Fruit fly (Drosophila melanogaster): ENCODE data around the gene Cyp4d2.

The Cyp4d2 gene

dm6 chrX:2134226-2134880 is 41.5 kb upstream of the Cyp4d2 start (continued):
- no peak for TF ChIP-seq HLH4C (GFP tag; IDR thresholded peaks at IDR 0.05; ENCODE audit: partially characterized antibody)
- TF ChIP-seq tin (GFP tag; optimal IDR thresholded peaks at IDR 0.05), result peak; percentile 75
- TF ChIP-seq Hand (GFP tag; optimal IDR thresholded peaks at IDR 0.05), result peak; percentile 38
- no peak for TF ChIP-seq CG17612 (GFP tag; IDR thresholded peaks at IDR 0.05)
- TF ChIP-seq Sin3A (optimal IDR thresholded peaks at IDR 0.05), result no peak
- peak; percentile 25 for TF ChIP-seq fd3F (GFP tag; optimal IDR thresholded peaks at IDR 0.05)
- no peak for TF ChIP-seq ro (GFP tag; IDR thresholded peaks at IDR 0.05)
- no peak for TF ChIP-seq sqz (GFP tag; optimal IDR thresholded peaks at IDR 0.05)
- peak; percentile 74 for TF ChIP-seq Xrp1 (GFP tag; IDR thresholded peaks at IDR 0.05)
- TF ChIP-seq Rx (GFP tag; IDR thresholded peaks at IDR 0.05), result peak; percentile 53; the same call in 1 of the 2 replicates
- TF ChIP-seq Nf-YB (GFP tag; optimal IDR thresholded peaks at IDR 0.05), result peak; percentile 45
- 0 out of 2 replicates have a peak, but pooled peaks have one; percentile 6 for TF ChIP-seq dimm (GFP tag; IDR thresholded peaks at IDR 0.05)
- TF ChIP-seq nmo (GFP tag; optimal IDR thresholded peaks at IDR 0.05), result peak; percentile 63
- TF ChIP-seq sob (GFP tag; IDR thresholded peaks at IDR 0.05), result 0 out of 2 replicates have a peak, but pooled peaks have one; percentile 24
- no peak for TF ChIP-seq zen2 (GFP tag; IDR thresholded peaks at IDR 0.05; ENCODE audit: partially characterized antibody)
- peak; percentile 9 for TF ChIP-seq btn (GFP tag; optimal IDR thresholded peaks at IDR 0.05)
- peak; percentile 27 for TF ChIP-seq NC2α (GFP tag; optimal IDR thresholded peaks at IDR 0.05)
- TF ChIP-seq so (GFP tag; IDR thresholded peaks at IDR 0.05), result 0 out of 3 replicates have a peak, but pooled peaks have one; percentile 35
- TF ChIP-seq Side (GFP tag; optimal IDR thresholded peaks at IDR 0.05), result peak; percentile 42
- peak; percentile 56 for TF ChIP-seq CG9817 (tag; optimal IDR thresholded peaks at IDR 0.05)
- peak; percentile 23 for TF ChIP-seq CG31365 (tag; optimal IDR thresholded peaks at IDR 0.05)
- TF ChIP-seq corto (GFP tag; optimal IDR thresholded peaks at IDR 0.05), result peak; percentile 63
- TF ChIP-seq row (GFP tag; IDR thresholded peaks at IDR 0.05), result peak; percentile 74
- TF ChIP-seq CG32767 (GFP tag; IDR thresholded peaks at IDR 0.05), result peak; percentile 50; the same call in 1 of the 2 replicates
- TF ChIP-seq bigmax (GFP tag; optimal IDR thresholded peaks at IDR 0.05), result no peak
- TF ChIP-seq CG17385 (GFP tag; optimal IDR thresholded peaks at IDR 0.05), result peak; percentile 61
- peak; percentile 68 for TF ChIP-seq croc (GFP tag; conservative IDR thresholded peaks at IDR 0.05)
- TF ChIP-seq HmgD (GFP tag; optimal IDR thresholded peaks at IDR 0.05), result no peak
- peak; percentile 61 for TF ChIP-seq lilli (GFP tag; optimal IDR thresholded peaks at IDR 0.05)
- TF ChIP-seq Dip3 (GFP tag; optimal IDR thresholded peaks at IDR 0.05), result no peak
- TF ChIP-seq Fer1 (GFP tag; optimal IDR thresholded peaks at IDR 0.05), result peak; percentile 67
- TF ChIP-seq CG15073 (GFP tag; optimal IDR thresholded peaks at IDR 0.05), result peak; percentile 51
- TF ChIP-seq Ets97D (GFP tag; optimal IDR thresholded peaks at IDR 0.05), result no peak
- TF ChIP-seq CG3281 (GFP tag; optimal IDR thresholded peaks at IDR 0.05), result peak; percentile 50
- no peak for TF ChIP-seq tna (GFP tag; IDR thresholded peaks at IDR 0.05; ENCODE audit: partially characterized antibody)
- TF ChIP-seq D19A (tag; optimal IDR thresholded peaks at IDR 0.05), result peak; percentile 68
- peak; percentile 65 for TF ChIP-seq az2 (GFP tag; optimal IDR thresholded peaks at IDR 0.05)
- TF ChIP-seq CG43689 (GFP tag; IDR thresholded peaks at IDR 0.05), result no peak
- peak; percentile 48 for TF ChIP-seq peb (GFP tag; IDR thresholded peaks at IDR 0.05)
- TF ChIP-seq Hey (tag; optimal IDR thresholded peaks at IDR 0.05), result no peak
- no peak for TF ChIP-seq rib (GFP tag; IDR thresholded peaks at IDR 0.05)
- peak; percentile 81 for TF ChIP-seq gem (tag; optimal IDR thresholded peaks at IDR 0.05)
- no peak for TF ChIP-seq Dp (GFP tag; optimal IDR thresholded peaks at IDR 0.05)
- peak; percentile 54 for TF ChIP-seq Atf-2 (GFP tag; optimal IDR thresholded peaks at IDR 0.05)
- TF ChIP-seq CG18476 (GFP tag; optimal IDR thresholded peaks at IDR 0.05), result peak; percentile 55
- peak; percentile 42 for TF ChIP-seq Dek (tag; optimal IDR thresholded peaks at IDR 0.05)
- 0 out of 3 replicates have a peak, but pooled peaks have one; percentile 36 for TF ChIP-seq CG2889 (GFP tag; IDR thresholded peaks at IDR 0.05)
- peak; percentile 16 for TF ChIP-seq CG10654 (GFP tag; optimal IDR thresholded peaks at IDR 0.05)
- TF ChIP-seq CG11085 (GFP tag; IDR thresholded peaks at IDR 0.05), result peak; percentile 24; the same call in 1 of the 2 replicates
- TF ChIP-seq pum (GFP tag; optimal IDR thresholded peaks at IDR 0.05), result peak; percentile 62

Data from whole organism, embryonic.